Worm (Caenorhabditis elegans): ENCODE results near the gene grl-2.

DNA sequence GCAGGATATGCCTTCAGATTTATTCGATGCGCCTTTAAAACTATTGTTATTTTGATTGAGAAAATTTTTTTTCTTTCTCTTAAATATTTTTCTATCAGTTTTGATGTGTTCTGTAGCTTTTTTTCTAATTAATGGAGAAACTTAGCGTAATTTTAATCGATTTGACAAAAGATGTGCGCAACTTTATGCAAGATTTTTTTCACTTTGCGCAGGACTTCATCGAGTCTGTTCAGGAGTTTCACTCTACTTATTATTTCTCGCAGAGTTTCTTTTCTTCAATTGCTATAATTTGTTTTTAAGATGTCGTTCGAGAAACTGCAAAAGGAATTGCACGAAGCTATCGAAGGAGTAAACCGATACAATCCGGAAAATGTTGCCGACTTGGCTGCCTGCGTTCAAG, 8.8 kb downstream of the grl-2 start, which contains the start of gene eif-3.K:
- no peak for TF ChIP-seq alr-1 (tag; optimal IDR thresholded peaks at IDR 0.05; ENCODE audit: borderline replicate concordance)
- no peak for TF ChIP-seq nhr-28 (tag; optimal IDR thresholded peaks at IDR 0.05)
- no peak for TF ChIP-seq zag-1 (tag; optimal IDR thresholded peaks at IDR 0.05)
- TF ChIP-seq lin-39 (tag; optimal IDR thresholded peaks at IDR 0.05), result no peak
